Worm (Caenorhabditis elegans) whole organism, early embryonic: ENCODE measurements around the gene Y105C5B.11.

Source experiments
- B0310.2 ChIP-seq: sonication (generic microtip); optimal IDR thresholded peaks from 2 replicates; lab custom pipeline; 2016; ENCODE audit warnings: mild to moderate bottlenecking, missing genetic modification characterization, missing compliant biosample characterization
- F13C5.2 ChIP-seq: sonication (generic microtip); optimal IDR thresholded peaks from 2 replicates; lab custom pipeline; 2017; ENCODE audit warnings: mild to moderate bottlenecking, missing genetic modification characterization, inconsistent platforms, missing compliant biosample characterization
- aly-1 ChIP-seq: sonication (generic microtip); optimal IDR thresholded peaks from 2 replicates; lab custom pipeline; 2016; ENCODE audit warnings: missing genetic modification characterization, missing compliant biosample characterization
- ama-1 ChIP-seq: fragments of 150-350 bp; optimal IDR thresholded peaks from 2 replicates; lab custom pipeline; 2014
- ceh-13 ChIP-seq: fragments of 200-800 bp; sonication (Bioruptor generic); optimal IDR thresholded peaks from 2 replicates; lab custom pipeline; 2018; ENCODE audit warnings: mild to moderate bottlenecking, missing genetic modification characterization, missing compliant biosample characterization
- ceh-36 ChIP-seq: sonication (generic microtip); optimal IDR thresholded peaks from 2 replicates; lab custom pipeline; 2016; ENCODE audit warnings: missing genetic modification characterization, inconsistent platforms, missing compliant biosample characterization
- ets-7 ChIP-seq: sonication (generic microtip); optimal IDR thresholded peaks from 2 replicates; lab custom pipeline; 2016; ENCODE audit warnings: missing genotype, missing genetic modification characterization, missing compliant biosample characterization
- flt-1 ChIP-seq: fragments of 200-800 bp; sonication (Bioruptor generic); IDR thresholded peaks from 2 replicates; pipeline ENCODE4 v1.3.6; 2022; ENCODE audit warnings: missing genetic modification characterization, missing compliant biosample characterization
- hmbx-1 ChIP-seq: sonication (generic microtip); optimal IDR thresholded peaks from 2 replicates; lab custom pipeline; 2016; ENCODE audit warnings: mild to moderate bottlenecking, missing genetic modification characterization, missing compliant biosample characterization
- hmg-4 ChIP-seq: fragments of 200-800 bp; sonication (Bioruptor generic); optimal IDR thresholded peaks from 2 replicates; lab custom pipeline; 2018; ENCODE audit warnings: mild to moderate bottlenecking, missing genetic modification characterization, missing compliant biosample characterization
- hnd-1 ChIP-seq: sonication (generic microtip); optimal IDR thresholded peaks from 2 replicates; lab custom pipeline; 2016; ENCODE audit warnings: missing genetic modification characterization, missing compliant biosample characterization
- pes-1 ChIP-seq: fragments of 200-800 bp; sonication (Bioruptor generic); IDR thresholded peaks from 2 replicates; pipeline ENCODE4 v1.3.6; 2022; ENCODE audit warnings: missing genetic modification reagents, missing genetic modification characterization, missing compliant biosample characterization
- scrt-1 ChIP-seq: fragments of 200-800 bp; sonication (Bioruptor generic); IDR thresholded peaks from 2 replicates; pipeline ENCODE4 v1.3.6; 2022; ENCODE audit warnings: missing genetic modification characterization, missing compliant biosample characterization
- sea-1 ChIP-seq: fragments of 200-800 bp; sonication (Bioruptor generic); conservative IDR thresholded peaks from 2 replicates; pipeline ENCODE4 v1.3.6; 2022; ENCODE audit warnings: missing genetic modification characterization, missing compliant biosample characterization
- tbx-11 ChIP-seq: fragments of 200-800 bp; sonication (Bioruptor generic); IDR thresholded peaks from 2 replicates; pipeline ENCODE4 v1.3.6; 2022; ENCODE audit warnings: missing genetic modification characterization, missing compliant biosample characterization
- tbx-37 ChIP-seq: fragments of 200-800 bp; sonication (Bioruptor generic); conservative IDR thresholded peaks from 2 replicates; pipeline ENCODE4 v1.3.6; 2022; ENCODE audit warnings: missing genetic modification reagents, missing genetic modification characterization, missing compliant biosample characterization
- tra-4 ChIP-seq: sonication (generic microtip); optimal IDR thresholded peaks from 2 replicates; lab custom pipeline; 2017; ENCODE audit warnings: missing genetic modification characterization, missing compliant biosample characterization

Y105C5B.11 gene

DNA sequence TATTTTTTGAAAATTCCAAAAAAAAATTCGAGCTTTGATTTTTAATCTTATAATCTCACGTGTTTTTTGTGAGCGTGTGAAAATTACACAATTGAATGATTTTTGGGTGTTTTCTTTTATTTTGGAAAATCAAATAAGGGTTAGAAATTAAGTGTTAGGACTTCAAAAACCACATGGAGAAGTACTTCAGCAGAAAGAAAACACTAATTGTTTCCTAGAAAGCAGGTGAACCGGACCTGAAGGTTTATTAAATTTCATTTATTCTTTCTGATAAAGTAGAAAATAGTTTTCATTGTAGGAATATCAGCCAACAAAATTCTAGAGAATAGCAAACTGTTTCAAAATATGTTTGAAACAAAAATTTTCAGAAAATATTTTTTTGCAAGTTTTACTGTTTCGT lies 33.1 kb downstream of the Y105C5B.11 start:
- TF ChIP-seq tbx-11 (GFP tag; lab: Robert Waterston, UW) = no peak
- no peak for TF ChIP-seq aly-1 (tag; lab: Kevin White, UChicago)
- TF ChIP-seq B0310.2 (tag; lab: Kevin White, UChicago) = no peak
- no peak for TF ChIP-seq ceh-36 (tag; lab: Kevin White, UChicago)
- no peak for TF ChIP-seq ets-7 (tag; lab: Kevin White, UChicago)

DNA sequence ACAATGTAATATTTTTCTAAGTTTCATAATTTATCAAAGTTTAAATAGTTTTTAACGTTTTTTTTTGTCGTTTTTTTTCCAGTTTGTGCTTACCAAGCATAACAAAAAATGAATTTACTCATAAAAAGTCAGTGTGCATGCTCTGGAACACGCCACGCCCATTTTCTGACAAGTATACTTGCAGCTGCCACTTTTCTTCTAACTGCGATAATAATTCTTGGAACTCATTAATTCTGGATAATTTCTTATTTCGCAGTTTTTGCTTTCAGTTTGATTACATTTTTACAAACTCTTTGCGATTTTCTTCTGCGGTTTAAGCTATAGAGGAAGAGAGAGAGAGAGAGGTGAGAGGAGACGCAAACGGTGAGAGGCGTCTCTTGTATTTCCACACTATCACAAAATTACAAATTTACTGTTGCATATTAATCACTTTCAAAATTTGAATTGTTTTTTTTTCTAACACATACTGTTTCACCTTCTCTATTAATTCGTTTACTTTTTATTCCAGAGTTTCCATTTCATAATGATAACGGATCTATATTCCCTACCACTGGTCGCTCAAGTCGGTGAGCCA lies 35.2 kb downstream of the Y105C5B.11 start, which contains the start of gene srv-15:
Gene srv-15 (plus strand): TSS at position 524 of the 574 bp plus-strand sequence.
- TF ChIP-seq hmg-4 (no peak), tbx-37 (GFP tag; lab: Robert Waterston, UW) (no peak), hnd-1 (tag; lab: Kevin White, UChicago) (no peak), flt-1 (GFP tag; lab: Robert Waterston, UW) (no peak), B0310.2 (tag; lab: Kevin White, UChicago) (no peak), ceh-36 (tag; lab: Kevin White, UChicago) (no peak), ceh-13 (GFP tag; lab: Kevin White, UChicago) (no peak), aly-1 (tag; lab: Kevin White, UChicago) (no peak), hmbx-1 (tag; lab: Kevin White, UChicago) (no peak), tbx-11 (GFP tag; lab: Robert Waterston, UW) (no peak), F13C5.2 (no peak), ama-1 (lab: Kevin White, UChicago) (no peak), sea-1 (GFP tag; lab: Robert Waterston, UW) (no peak), ets-7 (tag; lab: Kevin White, UChicago) (no peak)

DNA sequence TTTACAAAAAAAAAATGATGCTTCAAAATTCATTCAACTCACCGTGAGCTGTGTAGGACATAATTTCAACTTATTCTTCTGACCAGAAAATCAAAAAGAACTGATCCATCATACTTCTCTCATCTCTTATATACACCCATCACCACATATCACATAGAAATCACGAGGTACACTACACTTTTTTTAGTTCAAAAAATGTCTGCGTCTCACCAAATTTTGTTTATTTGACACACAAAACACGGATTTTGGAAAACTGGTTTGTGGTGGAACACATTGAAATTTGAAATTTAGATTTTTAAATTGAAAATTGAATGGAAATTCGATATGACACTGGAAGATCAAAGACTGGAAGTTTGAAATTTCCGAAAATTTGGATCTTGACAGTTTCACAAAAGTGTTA lies 40.2 kb downstream of the Y105C5B.11 start, which contains the start of gene Y105C5B.5:
Gene Y105C5B.5 (minus strand): TSS at position 103 of the 400 bp plus-strand sequence.
- TF ChIP-seq hmg-4 (no peak), ets-7 (tag; lab: Kevin White, UChicago) (no peak), ceh-13 (GFP tag; lab: Kevin White, UChicago) (no peak), ceh-36 (tag; lab: Kevin White, UChicago) (no peak), hmbx-1 (tag; lab: Kevin White, UChicago) (no peak), tbx-11 (GFP tag; lab: Robert Waterston, UW) (no peak), tra-4 (tag; lab: Kevin White, UChicago) (no peak), flt-1 (GFP tag; lab: Robert Waterston, UW) (no peak), hnd-1 (tag; lab: Kevin White, UChicago) (no peak)

DNA sequence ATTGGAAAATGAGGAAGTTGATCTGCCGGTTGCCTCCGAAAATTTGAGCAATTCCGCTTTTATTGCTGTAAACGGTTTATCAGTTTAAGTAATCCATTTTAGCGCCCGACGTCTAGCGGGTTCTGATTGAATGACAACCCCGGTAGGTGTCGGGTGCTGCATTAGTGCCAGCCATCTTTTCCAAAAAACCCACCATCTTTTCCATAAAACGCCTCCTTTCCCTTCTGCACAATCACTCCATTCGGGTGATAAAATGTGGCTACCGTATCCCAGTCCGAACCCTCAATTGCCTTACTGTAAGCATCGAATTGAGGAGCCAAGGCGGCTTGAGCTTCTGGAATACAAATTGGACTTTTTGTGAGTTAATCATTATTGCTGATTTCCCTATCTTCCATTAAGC lies 41.1 kb downstream of the Y105C5B.11 start:
- TF ChIP-seq pes-1 (GFP tag; lab: Robert Waterston, UW) = no peak
- TF ChIP-seq hmg-4 = no peak
- TF ChIP-seq ets-7 (tag; lab: Kevin White, UChicago) = no peak
- TF ChIP-seq sea-1 (GFP tag; lab: Robert Waterston, UW) = no peak
- no peak for TF ChIP-seq tbx-37 (GFP tag; lab: Robert Waterston, UW)
- TF ChIP-seq F13C5.2 = no peak
- TF ChIP-seq hnd-1 (tag; lab: Kevin White, UChicago) = no peak
- no peak for TF ChIP-seq flt-1 (GFP tag; lab: Robert Waterston, UW)
- TF ChIP-seq aly-1 (tag; lab: Kevin White, UChicago) = no peak
- no peak for TF ChIP-seq ama-1 (lab: Kevin White, UChicago)
- TF ChIP-seq tbx-11 (GFP tag; lab: Robert Waterston, UW) = no peak
- no peak for TF ChIP-seq ceh-36 (tag; lab: Kevin White, UChicago)
- no peak for TF ChIP-seq hmbx-1 (tag; lab: Kevin White, UChicago)
- no peak for TF ChIP-seq ceh-13 (GFP tag; lab: Kevin White, UChicago)
- TF ChIP-seq B0310.2 (tag; lab: Kevin White, UChicago) = no peak
- no peak for TF ChIP-seq scrt-1 (GFP tag; lab: Robert Waterston, UW)
- TF ChIP-seq tra-4 (tag; lab: Kevin White, UChicago) = no peak

DNA sequence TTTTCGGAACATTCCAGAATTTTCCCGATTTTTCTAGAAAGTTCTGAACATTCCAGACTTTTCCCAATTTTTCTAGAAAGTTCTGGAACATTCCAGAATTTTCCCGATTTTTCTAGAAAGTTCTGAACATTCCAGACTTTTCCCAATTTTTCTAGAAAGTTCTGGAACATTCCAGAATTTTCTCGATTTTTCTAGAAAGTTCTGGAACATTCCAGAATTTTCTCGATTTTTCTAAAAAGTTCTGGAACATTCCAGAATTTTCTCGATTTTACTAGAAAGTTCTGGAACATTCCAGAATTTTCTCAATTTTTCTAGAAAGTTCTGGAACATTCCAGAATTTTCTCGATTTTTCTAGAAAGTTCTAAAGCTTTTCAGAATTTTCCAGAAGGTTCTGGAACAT lies 45.4 kb downstream of the Y105C5B.11 start:
- TF ChIP-seq flt-1 (GFP tag; lab: Robert Waterston, UW) = peak; percentile 93
- peak; percentile 93 for TF ChIP-seq pes-1 (GFP tag; lab: Robert Waterston, UW)
- TF ChIP-seq tbx-37 (GFP tag; lab: Robert Waterston, UW) = peak; percentile 76

DNA sequence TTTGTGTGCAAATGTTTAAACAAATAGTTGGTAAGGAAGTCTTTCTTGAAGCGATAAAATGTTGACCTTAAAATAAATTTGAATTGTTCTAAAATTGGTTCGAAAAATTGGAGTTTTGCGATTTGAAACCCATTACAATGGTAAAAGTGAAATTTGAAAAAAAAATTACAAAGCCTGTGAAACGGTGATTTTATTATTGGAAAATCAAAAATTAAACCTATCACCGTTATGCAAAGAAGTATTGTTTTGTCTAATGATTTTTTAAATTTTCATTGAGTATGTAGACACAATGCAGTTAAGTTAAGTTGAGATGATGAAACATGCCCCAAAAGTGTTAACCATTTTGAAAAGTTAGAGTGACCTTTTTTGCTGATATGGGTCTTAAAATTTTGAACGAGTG lies 46.5 kb downstream of the Y105C5B.11 start:
- TF ChIP-seq tra-4 (tag; lab: Kevin White, UChicago) = no peak
- no peak for TF ChIP-seq ceh-13 (GFP tag; lab: Kevin White, UChicago)
- no peak for TF ChIP-seq tbx-37 (GFP tag; lab: Robert Waterston, UW)
- TF ChIP-seq B0310.2 (tag; lab: Kevin White, UChicago) = no peak
- no peak for TF ChIP-seq hnd-1 (tag; lab: Kevin White, UChicago)
- TF ChIP-seq ceh-36 (tag; lab: Kevin White, UChicago) = no peak

DNA sequence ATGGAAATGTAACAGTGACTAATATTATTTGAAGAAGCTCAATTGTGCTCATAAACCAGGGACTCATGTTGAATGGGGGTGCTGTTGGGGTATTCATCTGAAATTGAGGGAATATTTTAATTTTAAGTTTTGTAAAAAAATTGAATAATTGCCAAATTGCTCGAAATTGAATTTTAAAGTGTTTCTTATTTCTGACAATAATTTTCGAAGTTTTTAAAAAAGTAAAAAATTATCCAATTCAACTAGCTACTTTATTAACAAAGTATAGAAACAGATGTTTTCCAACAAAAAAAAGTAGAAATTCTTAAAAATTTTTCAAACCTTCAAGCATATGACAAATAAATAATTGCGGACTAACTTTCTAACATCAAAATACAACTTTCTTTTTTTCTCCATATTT lies 47.2 kb downstream of the Y105C5B.11 start, which contains the start of gene srv-14:
Gene srv-14 (minus strand): TSS at position 101 of the 400 bp plus-strand sequence.
- TF ChIP-seq tbx-11 (GFP tag; lab: Robert Waterston, UW) (no peak), tbx-37 (GFP tag; lab: Robert Waterston, UW) (no peak), ceh-36 (tag; lab: Kevin White, UChicago) (no peak), hmbx-1 (tag; lab: Kevin White, UChicago) (no peak), hmg-4 (no peak), ceh-13 (GFP tag; lab: Kevin White, UChicago) (no peak), scrt-1 (GFP tag; lab: Robert Waterston, UW) (no peak), B0310.2 (tag; lab: Kevin White, UChicago) (no peak), ets-7 (tag; lab: Kevin White, UChicago) (no peak), pes-1 (GFP tag; lab: Robert Waterston, UW) (no peak)
